Fruit fly (Drosophila melanogaster) S2 (cell line): Measurements from ENCODE around the gene RpL40.

Experiments used
- CG8478 ChIP-seq: fragments of >200 bp; optimal IDR thresholded peaks from 2 replicates; lab custom pipeline; 2018
- CTCF ChIP-seq, 2 experiments: fragments of >200 bp; optimal IDR thresholded peaks; 2 replicates each; lab custom pipeline; 2018

- TF ChIP-seq CG8478, result no peak
- TF ChIP-seq CTCF (optimal IDR thresholded peaks at IDR 0.05; lab: Kevin White, UChicago), result no peak
Observed at dm6 chr2L:4230562-4230961, 3.1 kb downstream of the RpL40 start.
